Fruit fly (Drosophila melanogaster) whole organism, adult: ENCODE measurements around the gene Hs3st-B.

Experiments
- CG12768 ChIP-seq: fragments of 200-800 bp; sonication (Bioruptor generic); optimal IDR thresholded peaks from 2 replicates; lab custom pipeline; 2017; ENCODE audit warnings: missing biosample characterization, missing genetic modification characterization, mild to moderate bottlenecking, moderate library complexity, missing genetic modification reagents
- CG1620 ChIP-seq: fragments of 200-800 bp; sonication (Bioruptor generic); optimal IDR thresholded peaks from 2 replicates; lab custom pipeline; 2016; ENCODE audit warnings: missing biosample characterization, missing genetic modification characterization
- Mnt ChIP-seq: fragments of 200-800 bp; sonication (Bioruptor generic); optimal IDR thresholded peaks from 2 replicates; lab custom pipeline; 2016; ENCODE audit warnings: missing biosample characterization, mild to moderate bottlenecking, missing genetic modification characterization
- bab1 ChIP-seq: fragments of 200-800 bp; sonication (Bioruptor generic); optimal IDR thresholded peaks from 3 replicates; lab custom pipeline; 2019; ENCODE audit warnings: missing biosample characterization, mild to moderate bottlenecking, missing genetic modification characterization, moderate library complexity
- kay ChIP-seq: fragments of 200-800 bp; sonication (Bioruptor generic); peaks from one replicate; lab custom pipeline; 2016; ENCODE audit warnings: missing biosample characterization, missing genetic modification characterization, borderline replicate concordance
- toe ChIP-seq: fragments of 200-800 bp; sonication (Bioruptor generic); optimal IDR thresholded peaks from 2 replicates; lab custom pipeline; 2016; ENCODE audit warnings: missing biosample characterization, missing genetic modification characterization

DNA sequence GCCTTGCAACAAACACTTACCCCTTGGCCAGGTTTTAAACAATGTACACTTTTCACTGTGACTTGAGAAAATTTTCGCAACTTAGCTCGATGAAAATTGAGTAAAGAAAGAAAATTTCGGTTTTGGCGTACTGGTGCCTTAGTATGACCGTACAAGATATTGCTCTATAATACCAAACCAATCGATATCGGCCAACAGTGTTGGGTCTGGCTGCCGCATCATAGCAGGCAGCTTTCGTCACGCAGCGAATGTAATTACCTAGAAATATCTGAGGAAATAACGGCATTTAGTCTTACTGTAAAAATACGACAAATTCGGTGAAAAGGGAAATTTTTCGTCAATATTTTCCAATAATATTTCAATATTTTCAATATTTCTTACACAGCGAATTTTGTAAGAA is 40.4 kb upstream of the Hs3st-B start, which contains the start of gene Ulp1:
- TF ChIP-seq CG12768 (GFP tag; lab: Kevin White, UChicago): no peak
- peak; percentile 61 for TF ChIP-seq bab1
- TF ChIP-seq Mnt: peak; percentile 4
- TF ChIP-seq toe: no peak
- TF ChIP-seq kay (GFP tag; lab: Kevin White, UChicago): no peak
- peak; percentile 48 for TF ChIP-seq CG1620 (GFP tag; lab: Kevin White, UChicago)
